Fruit fly (Drosophila melanogaster) whole organism, embryonic: ENCODE measurements around the gene beag.

Source experiments
- CG12155 ChIP-seq: fragments of 200-800 bp; sonication (Bioruptor generic); optimal IDR thresholded peaks from 3 replicates; lab custom pipeline; 2016; ENCODE audit warnings: missing biosample characterization, missing genetic modification characterization
- CG13296 ChIP-seq: fragments of 200-800 bp; sonication (Bioruptor generic); optimal IDR thresholded peaks from 3 replicates; lab custom pipeline; 2018; ENCODE audit warnings: missing biosample characterization, mild to moderate bottlenecking, missing genetic modification characterization
- CG5953 ChIP-seq: fragments of 200-800 bp; sonication (Bioruptor generic); IDR thresholded peaks from 2 replicates; pipeline ENCODE4 v1.3.6; 2022; ENCODE audit warnings: missing biosample characterization, missing genetic modification characterization
- NFAT ChIP-seq: fragments of 200-800 bp; sonication (Bioruptor generic); IDR thresholded peaks from 2 replicates; pipeline ENCODE4 v1.3.6; 2022; ENCODE audit warnings: missing biosample characterization, missing genetic modification characterization
- cad ChIP-seq: fragments of >200 bp; optimal IDR thresholded peaks from 2 replicates; lab custom pipeline; 2017; ENCODE audit warnings: missing biosample characterization, missing genetic modification characterization
- pita ChIP-seq: fragments of 200-800 bp; sonication (Bioruptor generic); optimal IDR thresholded peaks from 2 replicates; lab custom pipeline; 2017; ENCODE audit warnings: missing biosample characterization, mild to moderate bottlenecking, missing genetic modification characterization

DNA sequence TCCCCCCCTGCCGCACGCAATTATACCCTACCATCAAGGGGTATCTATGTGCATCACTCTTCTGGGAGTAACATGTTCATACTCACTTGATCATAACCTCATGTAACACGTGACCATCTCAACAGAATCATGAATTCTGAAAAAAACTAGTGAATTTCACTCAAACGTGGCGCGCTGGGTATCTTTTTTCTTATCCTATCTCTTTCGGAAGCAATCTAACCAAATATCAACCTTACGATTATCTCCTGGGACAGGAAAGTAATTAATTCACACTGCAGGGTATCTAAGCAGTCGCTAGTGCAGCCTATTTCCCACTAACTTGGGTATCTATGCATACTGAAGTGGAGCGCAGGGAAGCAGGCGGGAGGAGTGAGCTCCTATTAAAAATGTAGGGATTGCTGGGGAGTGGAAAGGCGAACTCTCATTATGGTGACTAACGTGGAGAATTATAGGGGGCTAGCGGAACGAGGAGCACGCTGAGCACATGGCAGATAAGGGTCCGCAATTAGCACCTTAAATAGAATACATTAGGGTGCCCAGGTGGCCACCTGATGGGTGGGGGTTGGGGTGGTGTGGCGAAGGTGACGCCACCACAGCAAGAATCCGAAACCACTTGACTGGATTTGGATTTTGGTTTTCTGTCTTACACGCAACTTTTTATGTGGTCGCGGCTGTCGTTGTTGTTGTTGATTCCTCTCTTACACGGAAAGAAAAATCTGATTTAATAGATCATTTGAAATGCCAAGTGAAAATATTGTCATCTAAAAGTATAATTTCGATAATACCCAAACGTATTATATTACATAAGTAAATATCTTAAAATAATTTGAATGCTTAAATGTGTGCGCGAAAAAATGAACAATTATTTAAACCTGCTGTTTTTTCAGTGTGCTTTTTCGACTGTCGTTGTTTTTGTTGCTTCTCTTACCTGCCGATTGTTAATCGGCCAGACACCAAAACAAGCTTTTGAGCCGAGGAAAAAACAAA, 9.5 kb downstream of the beag start:
- TF ChIP-seq CG5953 (GFP tag; lab: Robert Waterston, UW) (no peak), cad (GFP tag; lab: Kevin White, UChicago) (no peak), NFAT (GFP tag; lab: Robert Waterston, UW) (no peak), pita (GFP tag; lab: Kevin White, UChicago) (no peak), CG12155 (GFP tag; lab: Kevin White, UChicago) (peak; percentile 90), CG13296 (peak; percentile 93)
